Worm (Caenorhabditis elegans) whole organism, mixed stage, embryonic: ENCODE data around the gene R07E5.5.

Experiments used
- ces-1 ChIP-seq: fragments of 150-350 bp; optimal IDR thresholded peaks from 2 replicates; lab custom pipeline; 2014; ENCODE audit warnings: missing biosample characterization, missing genetic modification reagents, missing genetic modification characterization
- lin-13 ChIP-seq: fragments of 150-350 bp; optimal IDR thresholded peaks from 2 replicates; lab custom pipeline; 2014; ENCODE audit warnings: missing biosample characterization, missing genetic modification characterization
- mab-5 ChIP-seq: fragments of 150-350 bp; optimal IDR thresholded peaks from 2 replicates; lab custom pipeline; 2014; ENCODE audit warnings: missing biosample characterization, missing genetic modification characterization
- nhr-237 ChIP-seq: fragments of 150-350 bp; optimal IDR thresholded peaks from 2 replicates; lab custom pipeline; 2014; ENCODE audit warnings: missing biosample characterization, missing genetic modification characterization
- pha-4 ChIP-seq: fragments of 150-350 bp; optimal IDR thresholded peaks from 2 replicates; lab custom pipeline; 2018; ENCODE audit warnings: missing biosample characterization, missing genetic modification reagents, missing genetic modification characterization

- TF ChIP-seq lin-13 (tag; lab: Kevin White, UChicago): no peak
- no peak for TF ChIP-seq mab-5 (tag; lab: Kevin White, UChicago)
- TF ChIP-seq pha-4 (tag; lab: Kevin White, UChicago): no peak
- no peak for TF ChIP-seq nhr-237 (tag; lab: Kevin White, UChicago)
- no peak for TF ChIP-seq ces-1
Observed at ce11 chrIII:4381343-4381742, 15.9 kb upstream of the R07E5.5 start, which contains the start of gene pals-27.
